Fruit fly (Drosophila melanogaster) whole organism, embryonic: Measurements from ENCODE around the gene Cbp20.

Source experiments
- Ada2b ChIP-seq: fragments of 200-800 bp; sonication (Bioruptor generic); IDR thresholded peaks from 2 replicates; pipeline ENCODE4 v1.3.6; 2022; ENCODE audit warnings: missing biosample characterization, missing genetic modification characterization
- Aef1 ChIP-seq: fragments of 200-800 bp; sonication (Bioruptor generic); IDR thresholded peaks from 3 replicates; pipeline ENCODE4 v1.3.6; 2022; ENCODE audit warnings: missing biosample characterization, missing genetic modification characterization
- BEAF-32 ChIP-seq: fragments of 200-800 bp; sonication (Bioruptor generic); optimal IDR thresholded peaks from 3 replicates; lab custom pipeline; 2017; ENCODE audit warnings: missing biosample characterization, missing genetic modification characterization, mild to moderate bottlenecking, moderate library complexity, missing genetic modification reagents
- Bgb ChIP-seq: fragments of 200-800 bp; sonication (Bioruptor generic); IDR thresholded peaks from 2 replicates; pipeline ENCODE4 v1.3.6; 2022; ENCODE audit warnings: missing biosample characterization, missing genetic modification characterization; ENCODE audit not compliant: partially characterized antibody
- CG10209 ChIP-seq: fragments of 200-800 bp; sonication (Bioruptor generic); optimal IDR thresholded peaks from 3 replicates; lab custom pipeline; 2017; ENCODE audit warnings: missing biosample characterization, mild to moderate bottlenecking, missing genetic modification characterization, missing genetic modification reagents
- CG10267 ChIP-seq: fragments of 200-800 bp; sonication (Bioruptor generic); optimal IDR thresholded peaks from 2 replicates; lab custom pipeline; 2018; ENCODE audit warnings: missing biosample characterization, mild to moderate bottlenecking, missing genetic modification characterization, moderate library complexity
- CG10366 ChIP-seq: fragments of 200-800 bp; sonication (Bioruptor generic); IDR thresholded peaks from 2 replicates; pipeline ENCODE4 v1.3.6; 2022; ENCODE audit warnings: missing biosample characterization, missing genetic modification characterization
- CG10654 ChIP-seq: fragments of 200-800 bp; sonication (Bioruptor generic); optimal IDR thresholded peaks from 2 replicates; lab custom pipeline; 2016; ENCODE audit warnings: missing biosample characterization, missing genetic modification characterization
- CG11398 ChIP-seq: fragments of 200-800 bp; sonication (Bioruptor generic); optimal IDR thresholded peaks from 2 replicates; lab custom pipeline; 2016; ENCODE audit warnings: missing biosample characterization, missing genetic modification characterization
- CG12155 ChIP-seq: fragments of 200-800 bp; sonication (Bioruptor generic); optimal IDR thresholded peaks from 3 replicates; lab custom pipeline; 2016; ENCODE audit warnings: missing biosample characterization, missing genetic modification characterization
- CG12659 ChIP-seq: fragments of 200-800 bp; sonication (Bioruptor generic); optimal IDR thresholded peaks from 3 replicates; lab custom pipeline; 2017; ENCODE audit warnings: mild to moderate bottlenecking, missing biosample characterization, missing genetic modification reagents, missing genetic modification characterization
- CG14667 ChIP-seq: fragments of 200-800 bp; sonication (Bioruptor generic); IDR thresholded peaks from 2 replicates; pipeline ENCODE4 v1.3.6; 2022; ENCODE audit warnings: missing biosample characterization, missing genetic modification characterization
- CG17186 ChIP-seq: fragments of 200-800 bp; sonication (Bioruptor generic); optimal IDR thresholded peaks from 3 replicates; lab custom pipeline; 2017; ENCODE audit warnings: missing biosample characterization, missing genetic modification reagents, missing genetic modification characterization
- CG17359 ChIP-seq: fragments of 200-800 bp; sonication (Bioruptor generic); optimal IDR thresholded peaks from 3 replicates; lab custom pipeline; 2018; ENCODE audit warnings: missing biosample characterization, mild to moderate bottlenecking, missing genetic modification characterization, moderate library complexity
- CG17385 ChIP-seq: fragments of 200-800 bp; sonication (Bioruptor generic); optimal IDR thresholded peaks from 3 replicates; lab custom pipeline; 2018; ENCODE audit warnings: missing biosample characterization, mild to moderate bottlenecking, missing genetic modification characterization
- CG17802 ChIP-seq: fragments of 200-800 bp; sonication (Bioruptor generic); optimal IDR thresholded peaks from 2 replicates; lab custom pipeline; 2018; ENCODE audit warnings: missing biosample characterization, mild to moderate bottlenecking, missing genetic modification characterization, moderate library complexity
- CG32772 ChIP-seq: fragments of 200-800 bp; sonication (Bioruptor generic); IDR thresholded peaks from 2 replicates; pipeline ENCODE4 v1.3.6; 2022; ENCODE audit warnings: missing biosample characterization, missing genetic modification characterization
- CG4707 ChIP-seq: fragments of 200-800 bp; sonication (Bioruptor generic); optimal IDR thresholded peaks from 2 replicates; lab custom pipeline; 2018; ENCODE audit warnings: missing biosample characterization, mild to moderate bottlenecking, missing genetic modification characterization, moderate library complexity
- CG8944 ChIP-seq: fragments of 200-800 bp; sonication (Bioruptor generic); optimal IDR thresholded peaks from 3 replicates; lab custom pipeline; 2016; ENCODE audit warnings: missing biosample characterization, missing genetic modification characterization
- CG9876 ChIP-seq: fragments of 200-800 bp; sonication (Bioruptor generic); optimal IDR thresholded peaks from 2 replicates; lab custom pipeline; 2016; ENCODE audit warnings: missing biosample characterization, missing genetic modification characterization
- CG9932 ChIP-seq: fragments of 200-800 bp; sonication (Bioruptor generic); IDR thresholded peaks from 2 replicates; pipeline ENCODE4 v1.3.6; 2022; ENCODE audit warnings: missing biosample characterization, missing genetic modification characterization
- CoRest ChIP-seq: fragments of 200-800 bp; sonication (Bioruptor generic); optimal IDR thresholded peaks from 3 replicates; lab custom pipeline; 2018; ENCODE audit warnings: missing biosample characterization, mild to moderate bottlenecking, missing genetic modification characterization, moderate library complexity
- Fer3 ChIP-seq: fragments of 200-800 bp; sonication (Bioruptor generic); optimal IDR thresholded peaks from 2 replicates; lab custom pipeline; 2018; ENCODE audit warnings: missing biosample characterization, mild to moderate bottlenecking, missing genetic modification characterization, moderate library complexity
- GATAe ChIP-seq: fragments of 200-800 bp; sonication (Bioruptor generic); conservative IDR thresholded peaks from 2 replicates; pipeline ENCODE4 v1.3.6; 2022; ENCODE audit warnings: missing biosample characterization, missing genetic modification characterization
- MESR4 ChIP-seq: fragments of 200-800 bp; sonication (Bioruptor generic); optimal IDR thresholded peaks from 2 replicates; lab custom pipeline; 2018; ENCODE audit warnings: missing biosample characterization, mild to moderate bottlenecking, missing genetic modification characterization, moderate library complexity
- Med ChIP-seq: fragments of 200-800 bp; sonication (Bioruptor generic); peaks from one replicate; lab custom pipeline; 2016; ENCODE audit warnings: missing biosample characterization, missing genetic modification characterization, mild to moderate bottlenecking, inconsistent platforms, moderate library complexity
- Myb ChIP-seq: fragments of 200-800 bp; sonication (Bioruptor generic); optimal IDR thresholded peaks from 2 replicates; lab custom pipeline; 2016; ENCODE audit warnings: missing biosample characterization, missing genetic modification characterization
- NFAT ChIP-seq: fragments of 200-800 bp; sonication (Bioruptor generic); IDR thresholded peaks from 2 replicates; pipeline ENCODE4 v1.3.6; 2022; ENCODE audit warnings: missing biosample characterization, missing genetic modification characterization
- Ptx1 ChIP-seq: fragments of 200-800 bp; sonication (Bioruptor generic); IDR thresholded peaks from 2 replicates; pipeline ENCODE4 v1.3.6; 2022; ENCODE audit warnings: missing biosample characterization, missing genetic modification characterization
- Stat92E ChIP-seq, 3 experiments: fragments of >200 bp in 2 of 3; fragments of 200-800 bp in 1 of 3; sonication (Bioruptor generic) in 1 of 3; optimal IDR thresholded peaks; 2 replicates each; lab custom pipeline; 2017 to 2019; ENCODE audit warnings: missing biosample characterization in 3 of 3, missing genetic modification characterization in 3 of 3, mild to moderate bottlenecking in 1 of 3, moderate library complexity in 1 of 3
- az2 ChIP-seq: fragments of 200-800 bp; sonication (Bioruptor generic); optimal IDR thresholded peaks from 3 replicates; lab custom pipeline; 2016; ENCODE audit warnings: missing biosample characterization, missing genetic modification characterization
- bab2 ChIP-seq: fragments of 200-800 bp; sonication (Bioruptor generic); optimal IDR thresholded peaks from 2 replicates; lab custom pipeline; 2016; ENCODE audit warnings: missing biosample characterization, missing genetic modification characterization
- bcd ChIP-seq: fragments of 200-800 bp; sonication (Bioruptor generic); optimal IDR thresholded peaks from 2 replicates; lab custom pipeline; 2017; ENCODE audit warnings: missing biosample characterization, mild to moderate bottlenecking, missing genetic modification characterization
- cas ChIP-seq: fragments of 200-800 bp; sonication (Bioruptor generic); IDR thresholded peaks from 2 replicates; pipeline ENCODE4 v1.3.6; 2022; ENCODE audit warnings: missing biosample characterization, missing genetic modification characterization
- crp ChIP-seq, 2 experiments: fragments of 200-800 bp; sonication (Bioruptor generic); optimal IDR thresholded peaks; 2 replicates in 1 of 2; 3 replicates in 1 of 2; lab custom pipeline; 2017; ENCODE audit warnings: missing biosample characterization in 2 of 2, missing genetic modification characterization in 2 of 2, mild to moderate bottlenecking in 1 of 2, moderate library complexity in 1 of 2
- da ChIP-seq: fragments of 200-800 bp; sonication (Bioruptor generic); optimal IDR thresholded peaks from 2 replicates; lab custom pipeline; 2016; ENCODE audit warnings: missing biosample characterization, missing genetic modification characterization
- ems ChIP-seq: fragments of 200-800 bp; sonication (Bioruptor generic); optimal IDR thresholded peaks from 3 replicates; lab custom pipeline; 2016; ENCODE audit warnings: missing biosample characterization, missing genetic modification characterization
- gsb ChIP-seq: fragments of 200-800 bp; sonication (Bioruptor generic); IDR thresholded peaks from 2 replicates; pipeline ENCODE4 v1.3.6; 2022; ENCODE audit warnings: missing biosample characterization, missing genetic modification characterization
- lab ChIP-seq: fragments of 200-800 bp; sonication (Bioruptor generic); optimal IDR thresholded peaks from 3 replicates; lab custom pipeline; 2017; ENCODE audit warnings: missing biosample characterization, missing genetic modification characterization, mild to moderate bottlenecking, moderate library complexity, missing genetic modification reagents
- nom ChIP-seq: fragments of 200-800 bp; sonication (Bioruptor generic); optimal IDR thresholded peaks from 2 replicates; lab custom pipeline; 2017; ENCODE audit warnings: missing biosample characterization, missing genetic modification characterization, mild to moderate bottlenecking, moderate library complexity, missing genetic modification reagents
- pfk ChIP-seq: fragments of 200-800 bp; sonication (Bioruptor generic); optimal IDR thresholded peaks from 2 replicates; lab custom pipeline; 2018; ENCODE audit warnings: missing biosample characterization, mild to moderate bottlenecking, missing genetic modification characterization, moderate library complexity
- row ChIP-seq: fragments of 200-800 bp; sonication (Bioruptor generic); IDR thresholded peaks from 3 replicates; pipeline ENCODE4 v1.3.6; 2022; ENCODE audit warnings: missing biosample characterization, missing genetic modification characterization
- schlank ChIP-seq: fragments of 200-800 bp; sonication (Bioruptor generic); optimal IDR thresholded peaks from 2 replicates; lab custom pipeline; 2018; ENCODE audit warnings: missing biosample characterization, mild to moderate bottlenecking, missing genetic modification characterization
- sens-2 ChIP-seq: fragments of 200-800 bp; sonication (Bioruptor generic); IDR thresholded peaks from 2 replicates; pipeline ENCODE4 v1.3.6; 2022; ENCODE audit warnings: missing biosample characterization, missing genetic modification characterization
- slbo ChIP-seq: fragments of 200-800 bp; sonication (Bioruptor generic); IDR thresholded peaks from 2 replicates; pipeline ENCODE4 v1.3.6; 2022; ENCODE audit warnings: missing biosample characterization, missing genetic modification characterization
- sna ChIP-seq: fragments of 200-800 bp; sonication (Bioruptor generic); IDR thresholded peaks from 2 replicates; pipeline ENCODE4 v1.3.6; 2022; ENCODE audit warnings: missing biosample characterization, missing genetic modification characterization; ENCODE audit not compliant: partially characterized antibody
- sob ChIP-seq: fragments of 200-800 bp; sonication (Bioruptor generic); IDR thresholded peaks from 2 replicates; pipeline ENCODE4 v1.3.6; 2022; ENCODE audit warnings: missing biosample characterization, missing genetic modification characterization
- tap ChIP-seq: fragments of 200-800 bp; optimal IDR thresholded peaks from 3 replicates; lab custom pipeline; 2019; ENCODE audit warnings: missing biosample characterization, mild to moderate bottlenecking, missing genetic modification characterization, moderate library complexity
- toy ChIP-seq: fragments of 200-800 bp; sonication (Bioruptor generic); IDR thresholded peaks from 2 replicates; pipeline ENCODE4 v1.3.6; 2022; ENCODE audit warnings: missing biosample characterization, missing genetic modification characterization
- unc-4 ChIP-seq: fragments of 200-800 bp; sonication (Bioruptor generic); IDR thresholded peaks from 2 replicates; pipeline ENCODE4 v1.3.6; 2022; ENCODE audit warnings: missing biosample characterization, missing genetic modification characterization; ENCODE audit not compliant: partially characterized antibody
- vvl ChIP-seq: fragments of 200-800 bp; sonication (Bioruptor generic); IDR thresholded peaks from 2 replicates; pipeline ENCODE4 v1.3.6; 2022; ENCODE audit warnings: missing biosample characterization, missing genetic modification characterization

Cbp20 gene

DNA sequence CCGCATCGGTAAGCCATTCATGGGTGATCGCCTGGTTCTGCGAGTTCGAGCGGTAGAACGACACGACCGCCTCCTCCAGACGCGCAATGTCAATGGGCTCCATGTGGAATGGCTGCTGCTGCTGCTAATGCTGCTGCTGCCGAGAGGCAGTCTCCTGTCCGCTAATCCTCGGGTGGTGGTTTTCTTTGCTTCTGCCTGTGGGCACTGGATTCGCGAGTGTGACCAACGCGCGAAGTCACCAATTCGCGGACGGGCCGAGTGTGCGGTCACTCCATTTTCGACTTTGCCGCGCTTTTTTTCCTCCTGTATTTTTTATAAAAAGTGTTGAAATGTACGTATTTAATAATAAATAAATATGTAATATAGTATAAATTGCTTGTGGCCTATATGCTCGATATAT, 18.8 kb downstream of the Cbp20 start, which contains the start of gene cdm (continued):
- no peak for TF ChIP-seq CG10209 (GFP tag; lab: Kevin White, UChicago)
- no peak for TF ChIP-seq crp (GFP tag; optimal IDR thresholded peaks at IDR 0.05; lab: Kevin White, UChicago)
- TF ChIP-seq sob (GFP tag; lab: Robert Waterston, UW), result no peak
- no peak for TF ChIP-seq tap (tag; lab: Kevin White, UChicago)
- TF ChIP-seq MESR4 (GFP tag; lab: Kevin White, UChicago), result peak; percentile 94
- TF ChIP-seq CG10654 (GFP tag; lab: Kevin White, UChicago), result no peak
- no peak for TF ChIP-seq Ada2b
- peak; percentile 19 for TF ChIP-seq CG17186
- TF ChIP-seq az2 (GFP tag; lab: Kevin White, UChicago), result no peak
- no peak for TF ChIP-seq sens-2 (GFP tag; lab: Robert Waterston, UW)
- TF ChIP-seq CG32772 (GFP tag; lab: Robert Waterston, UW), result no peak
- peak; percentile 80 for TF ChIP-seq Med (GFP tag; lab: Kevin White, UChicago)
- no peak for TF ChIP-seq Fer3
- no peak for TF ChIP-seq schlank (tag; lab: Kevin White, UChicago)
- TF ChIP-seq CG12155 (GFP tag; lab: Kevin White, UChicago), result no peak
- peak; percentile 3 for TF ChIP-seq bcd (GFP tag; lab: Kevin White, UChicago)
- TF ChIP-seq pfk (GFP tag; lab: Kevin White, UChicago), result no peak
- no peak for TF ChIP-seq CG4707 (GFP tag; lab: Kevin White, UChicago)
- no peak for TF ChIP-seq vvl
- no peak for TF ChIP-seq CG9876 (GFP tag; lab: Kevin White, UChicago)
- TF ChIP-seq lab (GFP tag; lab: Kevin White, UChicago), result no peak
- TF ChIP-seq CG8944 (GFP tag; lab: Kevin White, UChicago), result no peak
- no peak for TF ChIP-seq Ptx1
- TF ChIP-seq unc-4 (GFP tag; lab: Robert Waterston, UW), result peak; percentile 21; the same call in 1 of the 2 replicates
- no peak for TF ChIP-seq da (GFP tag; lab: Kevin White, UChicago)
- TF ChIP-seq CG12659 (GFP tag; lab: Kevin White, UChicago), result no peak
- TF ChIP-seq Bgb (GFP tag; lab: Robert Waterston, UW), result peak; percentile 42; the same call in 1 of the 2 replicates
- peak; percentile 27; the same call in 1 of the 2 replicates for TF ChIP-seq sna (GFP tag; lab: Robert Waterston, UW)
- no peak for TF ChIP-seq Stat92E (GFP tag; optimal IDR thresholded peaks at IDR 0.05; lab: Kevin White, UChicago)
- no peak for TF ChIP-seq CoRest (tag; lab: Kevin White, UChicago)
- TF ChIP-seq gsb (GFP tag; lab: Robert Waterston, UW), result no peak
- TF ChIP-seq NFAT (GFP tag; lab: Robert Waterston, UW), result no peak
- TF ChIP-seq CG9932 (GFP tag; lab: Robert Waterston, UW), result no peak
- no peak for TF ChIP-seq CG10366 (GFP tag; lab: Robert Waterston, UW)
- peak; percentile 10 for TF ChIP-seq BEAF-32
- TF ChIP-seq bab2, result no peak
- no peak for TF ChIP-seq CG14667
- TF ChIP-seq CG11398 (GFP tag; lab: Kevin White, UChicago), result no peak
- no peak for TF ChIP-seq Aef1 (GFP tag; lab: Robert Waterston, UW)
- TF ChIP-seq CG17385 (GFP tag; lab: Kevin White, UChicago), result no peak
- TF ChIP-seq slbo, result no peak
- TF ChIP-seq CG10267 (tag; lab: Kevin White, UChicago), result peak; percentile 69
- TF ChIP-seq cas (GFP tag; lab: Robert Waterston, UW), result no peak
- TF ChIP-seq toy (GFP tag; lab: Robert Waterston, UW), result no peak
- TF ChIP-seq CG17359 (tag; lab: Kevin White, UChicago), result no peak
- no peak for TF ChIP-seq GATAe
- TF ChIP-seq ems (GFP tag; lab: Kevin White, UChicago), result no peak
- peak; percentile 51 for TF ChIP-seq row (GFP tag; lab: Robert Waterston, UW)
- TF ChIP-seq CG17802 (tag; lab: Kevin White, UChicago), result no peak
- no peak for TF ChIP-seq Myb (GFP tag; lab: Kevin White, UChicago)
- TF ChIP-seq nom (GFP tag; lab: Kevin White, UChicago), result no peak
